Worm (Caenorhabditis elegans): ENCODE data around the gene chk-1.

DNA sequence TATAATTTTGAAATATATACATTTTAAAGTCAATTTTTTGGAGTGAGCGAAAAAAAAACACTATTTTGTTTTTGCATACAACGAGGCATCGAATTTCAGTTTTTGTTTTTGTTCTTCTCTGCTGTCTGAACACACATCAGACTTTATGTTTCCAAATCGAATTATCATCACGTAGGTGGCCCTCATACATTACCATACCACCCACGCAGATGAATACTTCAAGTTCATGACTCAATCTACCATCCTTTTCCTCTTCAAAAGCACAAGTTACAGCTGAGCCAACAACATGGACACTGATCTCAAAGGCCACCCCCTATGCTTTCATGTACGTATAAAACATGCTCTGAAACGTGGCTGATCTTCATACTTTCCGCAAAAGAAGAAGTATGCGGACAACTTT lies 30.5 kb upstream of the chk-1 start, which contains the start of gene R08F11.7:
- no peak for TF ChIP-seq pes-1 (GFP tag; IDR thresholded peaks at IDR 0.05)
- no peak for TF ChIP-seq B0310.2 (tag; optimal IDR thresholded peaks at IDR 0.05)
- no peak for TF ChIP-seq tbx-37 (GFP tag; conservative IDR thresholded peaks at IDR 0.05)
